Worm (Caenorhabditis elegans): ENCODE data around the gene pigg-1.

The pigg-1 gene

ce11 chrII:8546975-8547374 is 53.1 kb downstream of the pigg-1 start (continued):
- TF ChIP-seq ama-1 (optimal IDR thresholded peaks at IDR 0.05) (no peak), ZK546.5 (tag; optimal IDR thresholded peaks at IDR 0.05) (no peak), nhr-102 (tag; optimal IDR thresholded peaks at IDR 0.05) (peak; percentile 54), zag-1 (tag; optimal IDR thresholded peaks at IDR 0.05) (no peak), vab-7 (GFP tag; IDR thresholded peaks at IDR 0.05) (no peak; the same call in none of the 2 replicates), lin-1 (GFP tag; IDR thresholded peaks at IDR 0.05) (peak; percentile 79), jun-1 (tag; optimal IDR thresholded peaks at IDR 0.05) (no peak), lin-13 (GFP tag; optimal IDR thresholded peaks at IDR 0.05) (peak; percentile 71), zfp-2 (tag; optimal IDR thresholded peaks at IDR 0.05) (peak; percentile 63), aly-2 (tag; optimal IDR thresholded peaks at IDR 0.05) (peak; percentile 15), ceh-82 (tag; optimal IDR thresholded peaks at IDR 0.05) (no peak), skn-1 (tag; optimal IDR thresholded peaks at IDR 0.05) (no peak), madf-5 (GFP tag; IDR thresholded peaks at IDR 0.05) (peak in 1 of 2 experiments; percentile 83; a peak in 2 of 4 replicates), nhr-76 (tag; optimal IDR thresholded peaks at IDR 0.05) (no peak), F10B5.3 (tag; optimal IDR thresholded peaks at IDR 0.05) (no peak), snpc-1.2 (GFP tag; IDR thresholded peaks at IDR 0.05) (no peak; the same call in 1 of the 2 replicates), tra-1 (GFP tag; IDR thresholded peaks at IDR 0.05) (peak; percentile 92), mdl-1 (tag; optimal IDR thresholded peaks at IDR 0.05) (peak in 1 of 2 experiments; percentile 52), Y75B8A.6 (GFP tag; IDR thresholded peaks at IDR 0.05) (peak; percentile 61; the same call in 1 of the 2 replicates), spr-1 (tag; optimal IDR thresholded peaks at IDR 0.05) (peak; percentile 85), fkh-10 (GFP tag; optimal IDR thresholded peaks at IDR 0.05) (no peak), D1046.2 (GFP tag; IDR thresholded peaks at IDR 0.05) (no peak), nhr-48 (tag; optimal IDR thresholded peaks at IDR 0.05) (peak; percentile 54), mdt-29 (GFP tag; IDR thresholded peaks at IDR 0.05) (no peak; the same call in 1 of the 2 replicates), nhr-111 (GFP tag; optimal IDR thresholded peaks at IDR 0.05) (peak; percentile 89), daf-16 (GFP tag; optimal IDR thresholded peaks at IDR 0.05) (peak; percentile 54 to 86), daf-16 (tag; optimal IDR thresholded peaks at IDR 0.05) (peak; percentile 77), arid-1 (GFP tag; conservative IDR thresholded peaks at IDR 0.05) (peak; percentile 91), madf-9 (GFP tag; conservative IDR thresholded peaks at IDR 0.05) (peak; percentile 72), fos-1 (tag; optimal IDR thresholded peaks at IDR 0.05) (no peak), nhr-11 (tag; optimal IDR thresholded peaks at IDR 0.05) (peak; percentile 32), lin-29 (GFP tag; IDR thresholded peaks at IDR 0.05) (0 out of 2 replicates have a peak, but pooled peaks have one; percentile 29), spr-3 (GFP tag; optimal IDR thresholded peaks at IDR 0.05) (peak; percentile 79), F37D6.2 (tag; optimal IDR thresholded peaks at IDR 0.05) (peak; percentile 21), T20F7.1 (GFP tag; optimal IDR thresholded peaks at IDR 0.05) (peak; percentile 69), mxl-2 (GFP tag; conservative IDR thresholded peaks at IDR 0.05) (0 out of 2 replicates have a peak, but pooled peaks have one; percentile 65), ceh-62 (tag; optimal IDR thresholded peaks at IDR 0.05) (no peak), pha-4 (GFP tag; IDR thresholded peaks at IDR 0.05) (peak; percentile 95), pha-4 (tag; optimal IDR thresholded peaks at IDR 0.05) (no peak), php-3 (GFP tag; IDR thresholded peaks at IDR 0.05) (no peak; the same call in 1 of the 2 replicates), lim-7 (GFP tag; IDR thresholded peaks at IDR 0.05) (peak; percentile 98), attf-4 (tag; optimal IDR thresholded peaks at IDR 0.05) (no peak), mxl-3 (GFP tag; optimal IDR thresholded peaks at IDR 0.05) (peak; percentile 88), mep-1 (tag; optimal IDR thresholded peaks at IDR 0.05) (no peak), ceh-20 (GFP tag; IDR thresholded peaks at IDR 0.05) (no peak), sdz-12 (GFP tag; optimal IDR thresholded peaks at IDR 0.05) (peak; percentile 61), ceh-28 (tag; optimal IDR thresholded peaks at IDR 0.05) (no peak), unc-39 (tag; optimal IDR thresholded peaks at IDR 0.05) (no peak), zip-2 (tag; optimal IDR thresholded peaks at IDR 0.05) (no peak), unc-130 (GFP tag; optimal IDR thresholded peaks at IDR 0.05) (peak; percentile 47), cey-2 (tag; optimal IDR thresholded peaks at IDR 0.05; ENCODE audit: borderline replicate concordance, insufficient read depth) (no peak), egl-43 (GFP tag; IDR thresholded peaks at IDR 0.05) (no peak)

Data from whole organism, L4 larva.